Fruit fly (Drosophila melanogaster): ENCODE measurements around the gene CG16756.

DNA sequence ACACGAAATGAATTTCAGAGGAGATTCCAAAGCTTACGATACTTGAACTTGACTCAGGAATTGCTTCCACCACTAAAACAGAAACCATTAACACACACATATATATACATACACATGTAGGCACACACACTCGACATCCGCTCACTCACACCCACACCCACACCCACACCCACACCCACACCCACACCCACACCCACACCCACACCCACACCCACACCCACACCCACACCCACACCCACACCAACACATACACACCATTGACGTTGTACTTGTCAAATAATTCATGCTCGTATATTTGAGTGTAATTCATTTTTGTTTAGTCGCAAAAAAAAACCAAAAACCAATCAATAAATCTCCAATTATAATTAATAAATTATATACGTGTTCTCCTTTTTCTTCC is 44.8 kb upstream of the CG16756 start:
- TF ChIP-seq CG15710 (tag; optimal IDR thresholded peaks at IDR 0.05) (no peak), CG8301 (tag; optimal IDR thresholded peaks at IDR 0.05) (no peak), EcR (GFP tag; optimal IDR thresholded peaks at IDR 0.05) (no peak), Pif1B (GFP tag; optimal IDR thresholded peaks at IDR 0.05) (no peak), CG4496 (GFP tag; IDR thresholded peaks at IDR 0.05) (no peak), rn (GFP tag; IDR thresholded peaks at IDR 0.05) (no peak), CG9948 (tag; optimal IDR thresholded peaks at IDR 0.05) (no peak), Snoo (tag; optimal IDR thresholded peaks at IDR 0.05) (no peak), fd96Ca (GFP tag; IDR thresholded peaks at IDR 0.05) (no peak), D1 (tag; optimal IDR thresholded peaks at IDR 0.05) (no peak), Pif1A (GFP tag; optimal IDR thresholded peaks at IDR 0.05) (no peak), CG17806 (tag; optimal IDR thresholded peaks at IDR 0.05) (no peak)
